Worm (Caenorhabditis elegans) whole organism, L3 larva: ENCODE data around the gene spon-1.

ENCODE experiments used
- R02D3.7 ChIP-seq: fragments of 150-350 bp; optimal IDR thresholded peaks from 2 replicates; lab custom pipeline; 2014; ENCODE audit warnings: missing biosample characterization, missing genetic modification characterization
- ZK546.5 ChIP-seq: sonication (generic microtip); optimal IDR thresholded peaks from 2 replicates; lab custom pipeline; 2017; ENCODE audit warnings: missing biosample characterization, missing genetic modification characterization
- aly-2 ChIP-seq: fragments of 150-350 bp; optimal IDR thresholded peaks from 2 replicates; lab custom pipeline; 2014; ENCODE audit warnings: missing biosample characterization, missing genetic modification characterization
- ama-1 ChIP-seq: fragments of 150-350 bp; optimal IDR thresholded peaks from 2 replicates; lab custom pipeline; 2018
- ceh-16 ChIP-seq: sonication (generic microtip); optimal IDR thresholded peaks from 2 replicates; lab custom pipeline; 2017; ENCODE audit warnings: missing biosample characterization, missing genetic modification characterization
- ceh-28 ChIP-seq: fragments of 150-350 bp; optimal IDR thresholded peaks from 2 replicates; lab custom pipeline; 2014; ENCODE audit warnings: missing biosample characterization, missing genetic modification reagents, missing genetic modification characterization
- ceh-82 ChIP-seq: fragments of 150-350 bp; optimal IDR thresholded peaks from 2 replicates; lab custom pipeline; 2014; ENCODE audit warnings: missing biosample characterization, missing genetic modification characterization
- daf-12 ChIP-seq: fragments of 150-350 bp; optimal IDR thresholded peaks from 2 replicates; lab custom pipeline; 2014; ENCODE audit warnings: missing biosample characterization, missing genetic modification reagents, missing genetic modification characterization
- egl-27 ChIP-seq: sonication (generic microtip); optimal IDR thresholded peaks from 4 replicates; lab custom pipeline; 2017; ENCODE audit warnings: missing biosample characterization, missing genetic modification reagents, missing genetic modification characterization
- elt-2 ChIP-seq: sonication (generic microtip); optimal IDR thresholded peaks from 2 replicates; lab custom pipeline; 2016; ENCODE audit warnings: missing genetic modification reagents, mild to moderate bottlenecking, missing genetic modification characterization, missing compliant biosample characterization
- eor-1 ChIP-seq, 2 experiments: fragments of 150-350 bp; optimal IDR thresholded peaks; 2 replicates each; lab custom pipeline; 2014 to 2018; ENCODE audit warnings: missing biosample characterization in 2 of 2, missing genetic modification characterization in 2 of 2
- fkh-10 ChIP-seq: sonication (generic microtip); optimal IDR thresholded peaks from 2 replicates; lab custom pipeline; 2017; ENCODE audit warnings: missing biosample characterization, missing genetic modification reagents, missing genetic modification characterization
- fkh-2 ChIP-seq: fragments of 150-350 bp; optimal IDR thresholded peaks from 2 replicates; lab custom pipeline; 2014; ENCODE audit warnings: missing biosample characterization, missing genetic modification reagents, missing genetic modification characterization
- jun-1 ChIP-seq: fragments of 150-350 bp; optimal IDR thresholded peaks from 2 replicates; lab custom pipeline; 2014; ENCODE audit warnings: missing biosample characterization, missing genetic modification reagents, missing genetic modification characterization
- lin-39 ChIP-seq: fragments of 150-350 bp; optimal IDR thresholded peaks from 2 replicates; lab custom pipeline; 2018; ENCODE audit warnings: missing biosample characterization, missing genetic modification reagents, missing genetic modification characterization
- lsy-12 ChIP-seq: sonication (generic microtip); optimal IDR thresholded peaks from 2 replicates; lab custom pipeline; 2016; ENCODE audit warnings: mild to moderate bottlenecking, missing genetic modification characterization, missing compliant biosample characterization
- mml-1 ChIP-seq: fragments of 150-350 bp; sonication (generic microtip); optimal IDR thresholded peaks from 3 replicates; lab custom pipeline; 2014; ENCODE audit warnings: missing biosample characterization, missing genetic modification characterization
- nhr-11 ChIP-seq: fragments of 150-350 bp; optimal IDR thresholded peaks from 2 replicates; lab custom pipeline; 2014; ENCODE audit warnings: missing biosample characterization, missing genetic modification characterization
- nhr-12 ChIP-seq: fragments of 150-350 bp; optimal IDR thresholded peaks from 2 replicates; lab custom pipeline; 2014; ENCODE audit warnings: missing biosample characterization, missing genetic modification characterization
- nhr-23 ChIP-seq: fragments of 150-350 bp; optimal IDR thresholded peaks from 2 replicates; lab custom pipeline; 2014; ENCODE audit warnings: missing biosample characterization, missing genetic modification reagents, missing genetic modification characterization
- nhr-25 ChIP-seq: sonication (generic microtip); optimal IDR thresholded peaks from 2 replicates; lab custom pipeline; 2017; ENCODE audit warnings: missing biosample characterization, missing genetic modification characterization
- nhr-28 ChIP-seq: fragments of 150-350 bp; optimal IDR thresholded peaks from 2 replicates; lab custom pipeline; 2014; ENCODE audit warnings: missing biosample characterization, missing genetic modification characterization
- nhr-43 ChIP-seq: sonication (generic microtip); optimal IDR thresholded peaks from 2 replicates; lab custom pipeline; 2016; ENCODE audit warnings: mild to moderate bottlenecking, missing genetic modification characterization, missing compliant biosample characterization; ENCODE audit not compliant: poor library complexity, severe bottlenecking
- nhr-67 ChIP-seq: fragments of 150-350 bp; optimal IDR thresholded peaks from 2 replicates; lab custom pipeline; 2014; ENCODE audit warnings: missing biosample characterization, missing genetic modification characterization
- nhr-76 ChIP-seq: fragments of 150-350 bp; sonication (generic microtip); optimal IDR thresholded peaks from 5 replicates; lab custom pipeline; 2014; ENCODE audit warnings: missing biosample characterization, missing genetic modification characterization
- nhr-77 ChIP-seq: fragments of 150-350 bp; optimal IDR thresholded peaks from 2 replicates; lab custom pipeline; 2014; ENCODE audit warnings: missing biosample characterization, missing genetic modification characterization
- pha-4 ChIP-seq: fragments of 150-350 bp; optimal IDR thresholded peaks from 2 replicates; lab custom pipeline; 2014; ENCODE audit warnings: missing biosample characterization, missing genetic modification reagents, missing genetic modification characterization
- pqm-1 ChIP-seq: fragments of 150-350 bp; optimal IDR thresholded peaks from 2 replicates; lab custom pipeline; 2017; ENCODE audit warnings: missing biosample characterization, missing genetic modification characterization, inconsistent platforms
- sea-2 ChIP-seq: fragments of 150-350 bp; sonication (generic microtip); optimal IDR thresholded peaks from 4 replicates; lab custom pipeline; 2014; ENCODE audit warnings: missing biosample characterization, missing genetic modification reagents, missing genetic modification characterization
- skn-1 ChIP-seq: fragments of 150-350 bp; optimal IDR thresholded peaks from 2 replicates; lab custom pipeline; 2014; ENCODE audit warnings: missing biosample characterization, missing genetic modification characterization
- snpc-4 ChIP-seq: fragments of 150-350 bp; optimal IDR thresholded peaks from 2 replicates; lab custom pipeline; 2014; ENCODE audit warnings: missing biosample characterization, missing genetic modification characterization
- tbx-2 ChIP-seq: sonication (generic microtip); optimal IDR thresholded peaks from 2 replicates; lab custom pipeline; 2016; ENCODE audit warnings: mild to moderate bottlenecking, missing genetic modification characterization, missing compliant biosample characterization
- unc-39 ChIP-seq: sonication (generic microtip); optimal IDR thresholded peaks from 4 replicates; lab custom pipeline; 2017; ENCODE audit warnings: missing biosample characterization, missing genetic modification characterization
- ztf-4 ChIP-seq: fragments of 150-350 bp; optimal IDR thresholded peaks from 2 replicates; lab custom pipeline; 2014; ENCODE audit warnings: missing biosample characterization, missing genetic modification characterization

The spon-1 gene

ce11 chrII:7093339-7093821 is 23.0 kb upstream of the spon-1 start, which contains the start of gene T02G5.3:
Gene T02G5.3, plus strand, starts transcription at chrII:7093389.
- TF ChIP-seq skn-1 (tag; lab: Kevin White, UChicago) (no peak), fkh-2 (tag; lab: Kevin White, UChicago) (no peak), nhr-77 (tag; lab: Kevin White, UChicago) (no peak), tbx-2 (tag; lab: Kevin White, UChicago) (no peak), nhr-25 (tag; lab: Kevin White, UChicago) (no peak), fkh-10 (GFP tag; lab: Kevin White, UChicago) (no peak), ZK546.5 (tag; lab: Kevin White, UChicago) (no peak), nhr-28 (tag; lab: Kevin White, UChicago) (no peak), mml-1 (tag; lab: Kevin White, UChicago) (no peak), nhr-11 (no peak), egl-27 (tag; lab: Kevin White, UChicago) (no peak), nhr-23 (tag; lab: Kevin White, UChicago) (no peak), ceh-28 (tag; lab: Kevin White, UChicago) (no peak), ztf-4 (tag; lab: Kevin White, UChicago) (no peak), lin-39 (tag; lab: Kevin White, UChicago) (no peak), R02D3.7 (no peak), aly-2 (tag; lab: Kevin White, UChicago) (no peak), jun-1 (tag; lab: Kevin White, UChicago) (no peak), nhr-43 (tag; lab: Kevin White, UChicago) (no peak)

ce11 chrII:7095970-7096369 is 20.4 kb upstream of the spon-1 start:
- TF ChIP-seq nhr-12: no peak
- TF ChIP-seq sea-2: no peak
- TF ChIP-seq ceh-82 (tag; lab: Kevin White, UChicago): no peak
- no peak for TF ChIP-seq ZK546.5 (tag; lab: Kevin White, UChicago)
- no peak for TF ChIP-seq nhr-11
- TF ChIP-seq unc-39 (tag; lab: Kevin White, UChicago): no peak
- TF ChIP-seq snpc-4 (tag; lab: Kevin White, UChicago): no peak
- no peak for TF ChIP-seq daf-12
- TF ChIP-seq aly-2 (tag; lab: Kevin White, UChicago): no peak
- no peak for TF ChIP-seq nhr-76 (tag; lab: Kevin White, UChicago)
- TF ChIP-seq jun-1 (tag; lab: Kevin White, UChicago): no peak
- TF ChIP-seq elt-2 (tag; lab: Kevin White, UChicago): no peak
- no peak for TF ChIP-seq nhr-67 (tag; lab: Kevin White, UChicago)

ce11 chrII:7098578-7098977 is 17.8 kb upstream of the spon-1 start, which contains the start of gene mct-5:
Gene mct-5, minus strand, starts transcription at chrII:7098593.
- no peak for TF ChIP-seq nhr-11
- TF ChIP-seq daf-12: no peak
- no peak for TF ChIP-seq sea-2
- TF ChIP-seq nhr-23 (tag; lab: Kevin White, UChicago): no peak

DNA sequence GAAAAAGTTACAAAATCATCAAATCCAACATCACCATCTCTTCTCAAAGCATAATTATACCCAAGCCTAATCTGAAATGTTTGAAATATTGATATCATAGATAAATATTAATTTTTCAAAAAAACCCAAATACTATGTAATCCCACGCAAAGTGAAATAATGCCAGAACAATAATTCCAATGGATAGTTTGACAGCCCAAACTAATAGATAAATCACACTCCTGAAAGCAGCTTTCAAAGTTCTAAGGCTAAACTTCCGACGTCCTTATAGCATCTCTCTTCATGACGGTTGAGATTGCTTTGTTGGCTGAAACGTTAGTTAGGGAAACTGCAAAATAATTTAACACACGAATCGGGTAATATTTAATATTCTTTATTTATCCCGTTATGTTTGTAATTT is 17.1 kb upstream of the spon-1 start:
- TF ChIP-seq daf-12 (no peak), ama-1 (lab: Kevin White, UChicago) (peak; percentile 30), nhr-28 (tag; lab: Kevin White, UChicago) (peak; percentile 32)
- TF ChIP-seq, all 47 proteins: peak for 2

ce11 chrII:7100838-7101237 is 15.5 kb upstream of the spon-1 start, which contains the start of gene mmaa-1:
Gene mmaa-1, minus strand, starts transcription at chrII:7101165.
- no peak for TF ChIP-seq fkh-2 (tag; lab: Kevin White, UChicago)
- no peak for TF ChIP-seq R02D3.7
- no peak for TF ChIP-seq ZK546.5 (tag; lab: Kevin White, UChicago)
- no peak for TF ChIP-seq pqm-1 (tag; lab: Kevin White, UChicago)
- TF ChIP-seq eor-1 (tag; optimal IDR thresholded peaks at IDR 0.05; lab: Kevin White, UChicago): no peak
- TF ChIP-seq aly-2 (tag; lab: Kevin White, UChicago): no peak
- TF ChIP-seq ama-1 (lab: Kevin White, UChicago): peak; percentile 56
- no peak for TF ChIP-seq nhr-28 (tag; lab: Kevin White, UChicago)
- TF ChIP-seq snpc-4 (tag; lab: Kevin White, UChicago): no peak
- TF ChIP-seq lsy-12 (tag; lab: Kevin White, UChicago): peak; percentile 37
- no peak for TF ChIP-seq ceh-82 (tag; lab: Kevin White, UChicago)
- TF ChIP-seq nhr-12: no peak
- no peak for TF ChIP-seq ceh-16 (tag; lab: Kevin White, UChicago)
- TF ChIP-seq pha-4: no peak
- no peak for TF ChIP-seq ceh-28 (tag; lab: Kevin White, UChicago)
- no peak for TF ChIP-seq daf-12
